Worm (Caenorhabditis elegans) whole organism, L1 larva: ENCODE results near the gene gmps-1.
A peak's percentile ranks its signal among the peaks of the same experiment; 100 is the strongest.

Experiments used
- C04F5.9 ChIP-seq: sonication (generic microtip); optimal IDR thresholded peaks from 2 replicates; lab custom pipeline; 2016; ENCODE audit warnings: missing genetic modification characterization, missing compliant biosample characterization
- F16B12.6 ChIP-seq: fragments of 150-350 bp; optimal IDR thresholded peaks from 2 replicates; lab custom pipeline; 2014; ENCODE audit warnings: missing biosample characterization, missing genetic modification characterization
- Y116A8C.19 ChIP-seq: sonication (generic microtip); optimal IDR thresholded peaks from 2 replicates; lab custom pipeline; 2016; ENCODE audit warnings: missing compliant biosample characterization, missing genetic modification characterization, borderline replicate concordance
- alr-1 ChIP-seq: fragments of 200-800 bp; sonication (Bioruptor generic); optimal IDR thresholded peaks from 2 replicates; lab custom pipeline; 2018; ENCODE audit warnings: borderline replicate concordance, mild to moderate bottlenecking, missing genetic modification characterization, missing compliant biosample characterization
- aly-2 ChIP-seq: fragments of 150-350 bp; optimal IDR thresholded peaks from 2 replicates; lab custom pipeline; 2014; ENCODE audit warnings: missing biosample characterization, missing genetic modification characterization
- ceh-8 ChIP-seq: fragments of 200-800 bp; sonication (Bioruptor generic); optimal IDR thresholded peaks from 2 replicates; lab custom pipeline; 2018; ENCODE audit warnings: mild to moderate bottlenecking, missing genetic modification characterization, moderate library complexity, missing compliant biosample characterization
- ceh-82 ChIP-seq, 3 experiments: fragments of 150-350 bp in 1 of 3; sonication (generic microtip) in 2 of 3; optimal IDR thresholded peaks; 2 replicates each; lab custom pipeline; 2014 to 2017; ENCODE audit warnings: missing biosample characterization in 3 of 3, missing genetic modification characterization in 3 of 3
- ceh-88 ChIP-seq: fragments of 200-800 bp; sonication (Bioruptor generic); IDR thresholded peaks from 2 replicates; pipeline ENCODE4 v1.3.6; 2022; ENCODE audit warnings: missing genetic modification characterization, missing compliant biosample characterization
- dpl-1 ChIP-seq, 3 experiments: fragments of 150-350 bp in 2 of 3; sonication (generic microtip) in 1 of 3; optimal IDR thresholded peaks; 2 replicates each; lab custom pipeline; 2014 to 2017; ENCODE audit warnings: missing biosample characterization in 3 of 3, missing genetic modification characterization in 3 of 3, missing genetic modification reagents in 3 of 3
- efl-1 ChIP-seq, 4 experiments: fragments of 150-350 bp; optimal IDR thresholded peaks in 3 of 4; peaks in 1 of 4; 1 replicate in 1 of 4; 2 replicates in 3 of 4; lab custom pipeline; 2014; ENCODE audit warnings: missing biosample characterization in 2 of 4, missing genetic modification characterization in 2 of 4, missing genetic modification reagents in 2 of 4
- egl-13 ChIP-seq: sonication (generic microtip); optimal IDR thresholded peaks from 2 replicates; lab custom pipeline; 2016; ENCODE audit warnings: missing genotype, missing genetic modification reagents, missing genetic modification characterization, missing compliant biosample characterization
- egl-27 ChIP-seq, 2 experiments: fragments of 150-350 bp in 1 of 2; sonication (generic microtip); optimal IDR thresholded peaks; 3 replicates each; lab custom pipeline; 2017 to 2018; ENCODE audit warnings: missing biosample characterization in 2 of 2, missing genetic modification characterization in 2 of 2, missing genetic modification reagents in 2 of 2
- elt-2 ChIP-seq: sonication (generic microtip); optimal IDR thresholded peaks from 2 replicates; lab custom pipeline; 2016; ENCODE audit warnings: missing genetic modification characterization, mild to moderate bottlenecking, inconsistent platforms, missing compliant biosample characterization, missing genetic modification reagents
- fkh-8 ChIP-seq: sonication (generic microtip); optimal IDR thresholded peaks from 2 replicates; lab custom pipeline; 2016; ENCODE audit warnings: mild to moderate bottlenecking, missing genetic modification characterization, missing compliant biosample characterization
- grh-1 ChIP-seq: fragments of 200-800 bp; sonication (Bioruptor generic); IDR thresholded peaks from 2 replicates; pipeline ENCODE4 v1.3.6; 2022; ENCODE audit warnings: missing genetic modification reagents, missing genetic modification characterization, missing compliant biosample characterization
- hlh-17 ChIP-seq: fragments of 200-800 bp; sonication (Bioruptor generic); optimal IDR thresholded peaks from 2 replicates; lab custom pipeline; 2018; ENCODE audit warnings: missing genetic modification characterization, mild to moderate bottlenecking, missing compliant biosample characterization, moderate library complexity, borderline replicate concordance
- isw-1 ChIP-seq: fragments of 200-800 bp; sonication (Bioruptor generic); IDR thresholded peaks from 2 replicates; pipeline ENCODE4 v1.3.6; 2022; ENCODE audit warnings: missing genetic modification characterization, missing compliant biosample characterization
- jun-1 ChIP-seq: fragments of 150-350 bp; optimal IDR thresholded peaks from 2 replicates; lab custom pipeline; 2014; ENCODE audit warnings: missing biosample characterization, missing genetic modification reagents, missing genetic modification characterization
- lin-14 ChIP-seq: fragments of 200-800 bp; sonication (Bioruptor generic); optimal IDR thresholded peaks from 2 replicates; lab custom pipeline; 2018; ENCODE audit warnings: mild to moderate bottlenecking, missing genetic modification characterization, moderate library complexity, missing compliant biosample characterization
- lin-35 ChIP-seq, 2 experiments: fragments of 150-350 bp; optimal IDR thresholded peaks; 2 replicates each; lab custom pipeline; 2014; ENCODE audit warnings: missing biosample characterization in 2 of 2, missing genetic modification characterization in 2 of 2, missing genetic modification reagents in 2 of 2
- lir-3 ChIP-seq: sonication (generic microtip); optimal IDR thresholded peaks from 2 replicates; lab custom pipeline; 2016; ENCODE audit warnings: mild to moderate bottlenecking, missing genetic modification characterization, moderate library complexity, missing compliant biosample characterization; ENCODE audit not compliant: poor library complexity
- lsy-2 ChIP-seq, 2 experiments: fragments of 150-350 bp; optimal IDR thresholded peaks; 2 replicates each; lab custom pipeline; 2014; ENCODE audit warnings: missing biosample characterization in 2 of 2, missing genetic modification characterization in 2 of 2
- mdl-1 ChIP-seq, 2 experiments: fragments of 150-350 bp; optimal IDR thresholded peaks; 2 replicates each; lab custom pipeline; 2014 to 2017; ENCODE audit warnings: missing biosample characterization in 2 of 2, missing genetic modification characterization in 2 of 2, inconsistent platforms in 1 of 2
- mef-2 ChIP-seq: fragments of 150-350 bp; optimal IDR thresholded peaks from 2 replicates; lab custom pipeline; 2014; ENCODE audit warnings: missing biosample characterization, missing genetic modification characterization
- mep-1 ChIP-seq: fragments of 150-350 bp; optimal IDR thresholded peaks from 2 replicates; lab custom pipeline; 2014; ENCODE audit warnings: missing biosample characterization, missing genetic modification characterization
- nhr-12 ChIP-seq: sonication (generic microtip); optimal IDR thresholded peaks from 2 replicates; lab custom pipeline; 2017; ENCODE audit warnings: missing biosample characterization, missing genetic modification characterization
- nhr-19 ChIP-seq: fragments of 200-800 bp; sonication (Bioruptor generic); conservative IDR thresholded peaks from 2 replicates; pipeline ENCODE4 v1.3.6; 2022; ENCODE audit warnings: missing genetic modification characterization, missing compliant biosample characterization
- nhr-20 ChIP-seq: sonication (generic microtip); optimal IDR thresholded peaks from 2 replicates; lab custom pipeline; 2016; ENCODE audit warnings: mild to moderate bottlenecking, missing genetic modification characterization, missing compliant biosample characterization
- nhr-237 ChIP-seq: fragments of 150-350 bp; optimal IDR thresholded peaks from 2 replicates; lab custom pipeline; 2014; ENCODE audit warnings: missing biosample characterization, missing genetic modification characterization
- nhr-47 ChIP-seq: sonication (generic microtip); optimal IDR thresholded peaks from 2 replicates; lab custom pipeline; 2016; ENCODE audit warnings: mild to moderate bottlenecking, missing genetic modification characterization, moderate library complexity, missing compliant biosample characterization
- nhr-71 ChIP-seq: sonication (generic microtip); optimal IDR thresholded peaks from 2 replicates; lab custom pipeline; 2016; ENCODE audit warnings: mild to moderate bottlenecking, missing genetic modification characterization, moderate library complexity, missing compliant biosample characterization
- nhr-76 ChIP-seq: sonication (generic microtip); optimal IDR thresholded peaks from 2 replicates; lab custom pipeline; 2017; ENCODE audit warnings: missing biosample characterization, missing genetic modification characterization
- nhr-84 ChIP-seq: sonication (generic microtip); optimal IDR thresholded peaks from 2 replicates; lab custom pipeline; 2017; ENCODE audit warnings: missing biosample characterization, missing genetic modification characterization
- nhr-90 ChIP-seq: sonication (generic microtip); optimal IDR thresholded peaks from 2 replicates; lab custom pipeline; 2016; ENCODE audit warnings: mild to moderate bottlenecking, missing genetic modification characterization, missing compliant biosample characterization; ENCODE audit not compliant: poor library complexity
- pax-3 ChIP-seq: fragments of 200-800 bp; sonication (Bioruptor generic); optimal IDR thresholded peaks from 2 replicates; lab custom pipeline; 2018; ENCODE audit warnings: mild to moderate bottlenecking, missing genetic modification characterization, moderate library complexity, missing compliant biosample characterization
- rnt-1 ChIP-seq: sonication (generic microtip); optimal IDR thresholded peaks from 2 replicates; lab custom pipeline; 2016; ENCODE audit warnings: mild to moderate bottlenecking, missing genetic modification characterization, moderate library complexity, missing compliant biosample characterization
- skn-1 ChIP-seq: fragments of 150-350 bp; optimal IDR thresholded peaks from 2 replicates; lab custom pipeline; 2014; ENCODE audit warnings: missing biosample characterization, missing genetic modification characterization
- snpc-4 ChIP-seq: fragments of 150-350 bp; optimal IDR thresholded peaks from 2 replicates; lab custom pipeline; 2014; ENCODE audit warnings: missing biosample characterization, missing genetic modification characterization
- snu-23 ChIP-seq: sonication (generic microtip); optimal IDR thresholded peaks from 2 replicates; lab custom pipeline; 2016; ENCODE audit warnings: missing genetic modification characterization, missing compliant biosample characterization
- sptf-1 ChIP-seq: fragments of 150-350 bp; optimal IDR thresholded peaks from 2 replicates; lab custom pipeline; 2014; ENCODE audit warnings: missing biosample characterization, missing genetic modification characterization
- tbx-2 ChIP-seq: sonication (generic microtip); optimal IDR thresholded peaks from 2 replicates; lab custom pipeline; 2016; ENCODE audit warnings: missing genetic modification characterization, missing compliant biosample characterization
- xbp-1 ChIP-seq: sonication (generic microtip); optimal IDR thresholded peaks from 2 replicates; lab custom pipeline; 2016; ENCODE audit warnings: missing genetic modification characterization, missing compliant biosample characterization
- zip-4 ChIP-seq: fragments of 200-800 bp; sonication (Bioruptor generic); optimal IDR thresholded peaks from 2 replicates; lab custom pipeline; 2018; ENCODE audit warnings: mild to moderate bottlenecking, missing genetic modification characterization, moderate library complexity, missing compliant biosample characterization
- ztf-11 ChIP-seq, 2 experiments: sonication (generic microtip); optimal IDR thresholded peaks; 2 replicates each; lab custom pipeline; 2016 to 2017; ENCODE audit warnings: missing genetic modification characterization in 2 of 2, missing biosample characterization in 1 of 2, missing compliant biosample characterization in 1 of 2
- ztf-4 ChIP-seq: fragments of 150-350 bp; optimal IDR thresholded peaks from 2 replicates; lab custom pipeline; 2014; ENCODE audit warnings: missing biosample characterization, missing genetic modification characterization

The gmps-1 gene

DNA sequence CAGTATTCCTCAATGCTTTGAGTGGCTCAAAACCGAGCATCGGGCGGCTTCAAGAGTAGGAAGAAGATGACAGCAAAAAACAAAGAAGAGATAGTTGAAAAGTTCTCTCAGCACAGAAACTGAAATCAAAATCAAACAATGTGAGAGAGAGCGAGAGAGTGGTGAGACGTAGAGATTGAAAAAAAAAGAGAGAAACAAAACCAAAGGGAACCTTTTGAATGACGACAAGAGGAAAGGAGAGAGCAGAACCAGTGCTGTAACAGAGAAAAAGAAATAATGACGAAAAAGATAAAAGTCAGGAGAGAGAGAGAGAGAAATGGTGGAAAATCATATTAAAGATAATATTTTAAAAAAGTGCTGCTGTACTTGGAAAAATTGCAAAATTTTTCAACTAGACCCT, 1.3 kb downstream of the gmps-1 start:
- no peak for TF ChIP-seq nhr-84
- TF ChIP-seq ceh-88: no peak
- peak in 2 of 3 experiments; percentile 3 to 18 for TF ChIP-seq dpl-1 (GFP tag; optimal IDR thresholded peaks at IDR 0.05; lab: Kevin White, UChicago)
- TF ChIP-seq mdl-1 (tag; optimal IDR thresholded peaks at IDR 0.05; lab: Kevin White, UChicago): no peak
- no peak for TF ChIP-seq mef-2 (tag; lab: Kevin White, UChicago)
- TF ChIP-seq lin-35 (GFP tag; optimal IDR thresholded peaks at IDR 0.05; lab: Kevin White, UChicago): peak; percentile 0 to 8
- no peak for TF ChIP-seq ceh-8 (GFP tag; lab: Kevin White, UChicago)
- TF ChIP-seq mep-1 (tag; lab: Kevin White, UChicago): peak; percentile 55
- peak; percentile 51 for TF ChIP-seq nhr-20 (tag; lab: Kevin White, UChicago)
- peak; percentile 90 for TF ChIP-seq C04F5.9 (tag; lab: Kevin White, UChicago)
- TF ChIP-seq fkh-8: no peak
- no peak for TF ChIP-seq hlh-17 (GFP tag; lab: Kevin White, UChicago)
- TF ChIP-seq aly-2 (tag; lab: Kevin White, UChicago): no peak
- TF ChIP-seq F16B12.6: no peak
- no peak for TF ChIP-seq pax-3 (tag; lab: Kevin White, UChicago)
- no peak for TF ChIP-seq nhr-76 (tag; lab: Kevin White, UChicago)
- TF ChIP-seq jun-1: no peak
- no peak for TF ChIP-seq isw-1
- peak; percentile 14 for TF ChIP-seq nhr-47
- no peak for TF ChIP-seq grh-1 (GFP tag; lab: Robert Waterston, UW)
- peak; percentile 33 to 42 for TF ChIP-seq efl-1 (optimal IDR thresholded peaks at IDR 0.05; lab: Kevin White, UChicago)
- TF ChIP-seq efl-1 (GFP tag; optimal IDR thresholded peaks at IDR 0.05 in 1 of 2; lab: Kevin White, UChicago): no peak
- TF ChIP-seq lin-14 (GFP tag; lab: Kevin White, UChicago): peak; percentile 59
- no peak for TF ChIP-seq nhr-237 (tag; lab: Kevin White, UChicago)
- TF ChIP-seq ztf-11 (tag; optimal IDR thresholded peaks at IDR 0.05; lab: Kevin White, UChicago): no peak
- no peak for TF ChIP-seq snpc-4 (tag; lab: Kevin White, UChicago)
- TF ChIP-seq alr-1 (tag; lab: Kevin White, UChicago): no peak
- no peak for TF ChIP-seq nhr-12 (tag; lab: Kevin White, UChicago)
- TF ChIP-seq elt-2: peak; percentile 11
- TF ChIP-seq nhr-90 (tag; lab: Kevin White, UChicago): no peak
- no peak for TF ChIP-seq lir-3 (tag; lab: Kevin White, UChicago)
- no peak for TF ChIP-seq sptf-1 (tag; lab: Kevin White, UChicago)
- no peak for TF ChIP-seq xbp-1
- peak; percentile 15 for TF ChIP-seq skn-1
- TF ChIP-seq egl-13 (tag; lab: Kevin White, UChicago): no peak
- TF ChIP-seq nhr-19: no peak
- no peak for TF ChIP-seq egl-27 (tag; optimal IDR thresholded peaks at IDR 0.05; lab: Kevin White, UChicago)
- peak; percentile 62 to 81 for TF ChIP-seq lsy-2 (tag; optimal IDR thresholded peaks at IDR 0.05; lab: Kevin White, UChicago)
- TF ChIP-seq Y116A8C.19: no peak
- no peak for TF ChIP-seq tbx-2 (tag; lab: Kevin White, UChicago)
- peak; percentile 51 for TF ChIP-seq snu-23
- peak; percentile 2 for TF ChIP-seq ztf-4 (tag; lab: Kevin White, UChicago)
- TF ChIP-seq ceh-82 (tag; optimal IDR thresholded peaks at IDR 0.05; lab: Kevin White, UChicago): peak in 1 of 3 experiments; percentile 11
- no peak for TF ChIP-seq zip-4 (GFP tag; lab: Kevin White, UChicago)
- peak; percentile 57 for TF ChIP-seq rnt-1 (tag; lab: Kevin White, UChicago)
- TF ChIP-seq nhr-71: peak; percentile 57
